Worm (Caenorhabditis elegans): Measurements from ENCODE around the gene grl-30.

DNA sequence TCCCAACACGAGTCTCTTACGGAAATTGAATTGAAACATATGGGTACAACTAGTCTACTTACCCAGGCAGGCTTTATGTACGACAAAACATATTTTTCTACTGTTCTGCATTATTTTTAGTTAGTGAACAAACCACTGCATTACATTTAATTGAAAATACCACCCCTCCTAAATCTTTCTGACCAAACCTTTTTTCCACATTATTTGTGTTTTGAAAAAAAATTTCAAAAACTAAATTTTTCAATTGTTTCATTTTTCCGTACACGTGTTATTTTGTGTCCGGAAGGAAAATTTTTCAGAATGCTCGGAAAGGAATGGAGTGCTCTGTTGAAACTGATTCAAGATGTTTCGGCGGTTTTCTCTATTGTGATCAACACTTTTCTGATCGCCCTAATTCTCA lies 43.7 kb upstream of the grl-30 start, which contains the start of gene str-226:
- TF ChIP-seq tbp1 (GFP tag; optimal IDR thresholded peaks at IDR 0.05): no peak
- no peak for TF ChIP-seq Y53G8AR.9 (GFP tag; conservative IDR thresholded peaks at IDR 0.05)
- no peak for TF ChIP-seq snpc-3.4 (tag; optimal IDR thresholded peaks at IDR 0.05)
- TF ChIP-seq atf-7 (tag; optimal IDR thresholded peaks at IDR 0.05): no peak
- no peak for TF ChIP-seq snpc-1.3 (tag; optimal IDR thresholded peaks at IDR 0.05; ENCODE audit: insufficient read depth)
- TF ChIP-seq ama-1 (optimal IDR thresholded peaks at IDR 0.05): no peak
- TF ChIP-seq ama-1 (GFP tag; optimal IDR thresholded peaks at IDR 0.05): no peak
- no peak for TF ChIP-seq repo-1 (tag; optimal IDR thresholded peaks at IDR 0.05)
